Fruit fly (Drosophila melanogaster) Kc167 (cell line): Measurements from ENCODE around the gene CG13698.

Experiments used
- Sin3A ChIP-seq: fragments of >200 bp; optimal IDR thresholded peaks from 2 replicates; lab custom pipeline; 2018; ENCODE audit warnings: missing external identifiers
- h ChIP-seq: fragments of >200 bp; optimal IDR thresholded peaks from 3 replicates; lab custom pipeline; 2018; ENCODE audit warnings: missing external identifiers
- psq ChIP-seq: fragments of >200 bp; optimal IDR thresholded peaks from 2 replicates; lab custom pipeline; 2017; ENCODE audit warnings: missing external identifiers

- TF ChIP-seq psq (lab: Kevin White, UChicago) (no peak), h (lab: Kevin White, UChicago) (no peak), Sin3A (lab: Kevin White, UChicago) (no peak)
Observed at dm6 chr3L:18147596-18147995, 41.6 kb upstream of the CG13698 start.
